Fruit fly (Drosophila melanogaster) whole organism, embryonic: ENCODE results near the gene CG11178.

Experiments
- Bteb2 ChIP-seq: fragments of 200-800 bp; sonication (Bioruptor generic); optimal IDR thresholded peaks from 2 replicates; lab custom pipeline; 2016; ENCODE audit warnings: missing biosample characterization, missing genetic modification characterization
- CG10959 ChIP-seq: fragments of 200-800 bp; sonication (Bioruptor generic); IDR thresholded peaks from 2 replicates; pipeline ENCODE4 v1.3.6; 2022; ENCODE audit warnings: missing biosample characterization, missing genetic modification characterization
- CG11504 ChIP-seq: fragments of 200-800 bp; sonication (Bioruptor generic); optimal IDR thresholded peaks from 3 replicates; lab custom pipeline; 2019; ENCODE audit warnings: missing biosample characterization, mild to moderate bottlenecking, missing genetic modification characterization, moderate library complexity
- CG12236 ChIP-seq: fragments of 200-800 bp; sonication (Bioruptor generic); optimal IDR thresholded peaks from 2 replicates; lab custom pipeline; 2016; ENCODE audit warnings: missing biosample characterization, missing genetic modification characterization
- CG12659 ChIP-seq: fragments of 200-800 bp; sonication (Bioruptor generic); optimal IDR thresholded peaks from 3 replicates; lab custom pipeline; 2017; ENCODE audit warnings: mild to moderate bottlenecking, missing biosample characterization, missing genetic modification reagents, missing genetic modification characterization
- CG13123 ChIP-seq: fragments of 200-800 bp; sonication (Bioruptor generic); optimal IDR thresholded peaks from 2 replicates; lab custom pipeline; 2016; ENCODE audit warnings: missing biosample characterization, missing genetic modification characterization
- CG13296 ChIP-seq: fragments of 200-800 bp; sonication (Bioruptor generic); optimal IDR thresholded peaks from 3 replicates; lab custom pipeline; 2018; ENCODE audit warnings: missing biosample characterization, mild to moderate bottlenecking, missing genetic modification characterization
- CG14667 ChIP-seq: fragments of 200-800 bp; sonication (Bioruptor generic); IDR thresholded peaks from 2 replicates; pipeline ENCODE4 v1.3.6; 2022; ENCODE audit warnings: missing biosample characterization, missing genetic modification characterization
- CG17328 ChIP-seq: fragments of 200-800 bp; sonication (Bioruptor generic); IDR thresholded peaks from 2 replicates; pipeline ENCODE4 v1.3.6; 2022; ENCODE audit warnings: missing biosample characterization, missing genetic modification characterization
- CG1792 ChIP-seq: fragments of 200-800 bp; sonication (Bioruptor generic); optimal IDR thresholded peaks from 2 replicates; lab custom pipeline; 2016; ENCODE audit warnings: missing biosample characterization, missing genetic modification characterization
- CG31224 ChIP-seq: fragments of 200-800 bp; sonication (Bioruptor generic); IDR thresholded peaks from 2 replicates; pipeline ENCODE4 v1.3.6; 2022; ENCODE audit warnings: missing biosample characterization, missing genetic modification characterization
- CG31441 ChIP-seq: fragments of 200-800 bp; sonication (Bioruptor generic); IDR thresholded peaks from 2 replicates; pipeline ENCODE4 v1.3.6; 2022; ENCODE audit warnings: missing biosample characterization, missing genetic modification characterization
- CG32772 ChIP-seq: fragments of 200-800 bp; sonication (Bioruptor generic); IDR thresholded peaks from 2 replicates; pipeline ENCODE4 v1.3.6; 2022; ENCODE audit warnings: missing biosample characterization, missing genetic modification characterization
- CG3847 ChIP-seq: fragments of 200-800 bp; sonication (Bioruptor generic); IDR thresholded peaks from 2 replicates; pipeline ENCODE4 v1.3.6; 2022; ENCODE audit warnings: missing biosample characterization, missing genetic modification characterization
- CG42726 ChIP-seq: fragments of 200-800 bp; sonication (Bioruptor generic); IDR thresholded peaks from 2 replicates; pipeline ENCODE4 v1.3.6; 2022; ENCODE audit warnings: missing biosample characterization, missing genetic modification characterization; ENCODE audit not compliant: partially characterized antibody
- CG4360 ChIP-seq: fragments of 200-800 bp; sonication (Bioruptor generic); IDR thresholded peaks from 2 replicates; pipeline ENCODE4 v1.3.6; 2022; ENCODE audit warnings: missing biosample characterization, missing genetic modification characterization
- CG6813 ChIP-seq: fragments of 200-800 bp; sonication (Bioruptor generic); optimal IDR thresholded peaks from 2 replicates; lab custom pipeline; 2017; ENCODE audit warnings: missing biosample characterization, missing genetic modification characterization, mild to moderate bottlenecking, moderate library complexity, missing genetic modification reagents
- CG7271 ChIP-seq: fragments of 200-800 bp; sonication (Bioruptor generic); optimal IDR thresholded peaks from 2 replicates; lab custom pipeline; 2018; ENCODE audit warnings: missing biosample characterization, mild to moderate bottlenecking, missing genetic modification characterization, moderate library complexity
- CG7928 ChIP-seq: fragments of 200-800 bp; sonication (Bioruptor generic); optimal IDR thresholded peaks from 2 replicates; lab custom pipeline; 2017; ENCODE audit warnings: missing biosample characterization, mild to moderate bottlenecking, missing genetic modification characterization
- CG8944 ChIP-seq: fragments of 200-800 bp; sonication (Bioruptor generic); optimal IDR thresholded peaks from 3 replicates; lab custom pipeline; 2016; ENCODE audit warnings: missing biosample characterization, missing genetic modification characterization
- Chrac-16 ChIP-seq: fragments of 200-800 bp; sonication (Bioruptor generic); optimal IDR thresholded peaks from 3 replicates; lab custom pipeline; 2016; ENCODE audit warnings: missing biosample characterization, missing genetic modification characterization
- Gsc ChIP-seq: fragments of 200-800 bp; sonication (Bioruptor generic); IDR thresholded peaks from 2 replicates; pipeline ENCODE4 v1.3.6; 2022; ENCODE audit warnings: missing biosample characterization, missing genetic modification characterization
- Gug ChIP-seq: fragments of 200-800 bp; sonication (Bioruptor generic); IDR thresholded peaks from 4 replicates; pipeline ENCODE4 v1.3.6; 2022; ENCODE audit warnings: missing biosample characterization, missing genetic modification characterization
- HLH3B ChIP-seq: fragments of 200-800 bp; sonication (Bioruptor generic); IDR thresholded peaks from 2 replicates; pipeline ENCODE4 v1.3.6; 2022; ENCODE audit warnings: missing biosample characterization, missing genetic modification characterization
- HmgD ChIP-seq: fragments of 200-800 bp; sonication (Bioruptor generic); optimal IDR thresholded peaks from 3 replicates; lab custom pipeline; 2016; ENCODE audit warnings: missing biosample characterization, missing genetic modification characterization
- Hr78 ChIP-seq, 2 experiments: fragments of 200-800 bp in 1 of 2; fragments of >200 bp in 1 of 2; sonication (Bioruptor generic) in 1 of 2; optimal IDR thresholded peaks; 2 replicates each; lab custom pipeline; 2017 to 2019; ENCODE audit warnings: missing biosample characterization in 2 of 2, missing genetic modification characterization in 2 of 2, mild to moderate bottlenecking in 1 of 2, moderate library complexity in 1 of 2
- MBD-R2 ChIP-seq: fragments of 200-800 bp; sonication (Bioruptor generic); IDR thresholded peaks from 2 replicates; pipeline ENCODE4 v1.3.6; 2022; ENCODE audit warnings: missing biosample characterization, missing genetic modification characterization
- NfI ChIP-seq: fragments of 200-800 bp; sonication (Bioruptor generic); optimal IDR thresholded peaks from 3 replicates; lab custom pipeline; 2018; ENCODE audit warnings: missing biosample characterization, mild to moderate bottlenecking, missing genetic modification characterization, moderate library complexity
- Opbp ChIP-seq: fragments of 200-800 bp; sonication (Bioruptor generic); IDR thresholded peaks from 3 replicates; pipeline ENCODE4 v1.3.6; 2022; ENCODE audit warnings: missing biosample characterization, missing genetic modification characterization; ENCODE audit not compliant: partially characterized antibody
- Trl ChIP-seq, 3 experiments: fragments of >200 bp in 2 of 3; fragments of 200-800 bp in 1 of 3; sonication (Bioruptor generic) in 1 of 3; optimal IDR thresholded peaks; 2 replicates in 1 of 3; 3 replicates in 2 of 3; lab custom pipeline; 2016 to 2017; ENCODE audit warnings: missing biosample characterization in 1 of 3, missing genetic modification characterization in 1 of 3
- Usf ChIP-seq: fragments of 200-800 bp; sonication (Bioruptor generic); optimal IDR thresholded peaks from 2 replicates; lab custom pipeline; 2017; ENCODE audit warnings: missing genotype, missing biosample characterization, missing genetic modification characterization
- Xrp1 ChIP-seq: fragments of 200-800 bp; sonication (Bioruptor generic); IDR thresholded peaks from 2 replicates; pipeline ENCODE4 v1.3.6; 2022; ENCODE audit warnings: missing biosample characterization, missing genetic modification characterization
- az2 ChIP-seq: fragments of 200-800 bp; sonication (Bioruptor generic); optimal IDR thresholded peaks from 3 replicates; lab custom pipeline; 2016; ENCODE audit warnings: missing biosample characterization, missing genetic modification characterization
- bcd ChIP-seq: fragments of 200-800 bp; sonication (Bioruptor generic); optimal IDR thresholded peaks from 2 replicates; lab custom pipeline; 2017; ENCODE audit warnings: missing biosample characterization, mild to moderate bottlenecking, missing genetic modification characterization
- btn ChIP-seq: fragments of 200-800 bp; sonication (Bioruptor generic); optimal IDR thresholded peaks from 2 replicates; lab custom pipeline; 2016; ENCODE audit warnings: missing biosample characterization, missing genetic modification characterization
- cad ChIP-seq: fragments of >200 bp; optimal IDR thresholded peaks from 2 replicates; lab custom pipeline; 2017; ENCODE audit warnings: missing biosample characterization, missing genetic modification characterization
- ci ChIP-seq: fragments of 200-800 bp; sonication (Bioruptor generic); IDR thresholded peaks from 3 replicates; pipeline ENCODE4 v1.3.6; 2022; ENCODE audit warnings: missing biosample characterization, missing genetic modification characterization
- ham ChIP-seq: fragments of 200-800 bp; sonication (Bioruptor generic); IDR thresholded peaks from 2 replicates; pipeline ENCODE4 v1.3.6; 2022; ENCODE audit warnings: missing biosample characterization, missing genetic modification characterization
- klu ChIP-seq: fragments of 200-800 bp; sonication (Bioruptor generic); IDR thresholded peaks from 2 replicates; pipeline ENCODE4 v1.3.6; 2022; ENCODE audit warnings: missing biosample characterization, missing genetic modification characterization
- mam ChIP-seq: fragments of 200-800 bp; sonication (Bioruptor generic); optimal IDR thresholded peaks from 3 replicates; lab custom pipeline; 2016; ENCODE audit warnings: missing biosample characterization, missing genetic modification characterization
- sd ChIP-seq: fragments of 200-800 bp; sonication (Bioruptor generic); optimal IDR thresholded peaks from 3 replicates; lab custom pipeline; 2018; ENCODE audit warnings: missing biosample characterization, mild to moderate bottlenecking, missing genetic modification characterization, moderate library complexity
- seq ChIP-seq: fragments of 200-800 bp; sonication (Bioruptor generic); IDR thresholded peaks from 2 replicates; pipeline ENCODE4 v1.3.6; 2022; ENCODE audit warnings: missing biosample characterization, missing genetic modification characterization
- slp2 ChIP-seq: fragments of 200-800 bp; sonication (Bioruptor generic); optimal IDR thresholded peaks from 2 replicates; lab custom pipeline; 2016; ENCODE audit warnings: missing biosample characterization, missing genetic modification characterization
- sob ChIP-seq: fragments of 200-800 bp; sonication (Bioruptor generic); IDR thresholded peaks from 2 replicates; pipeline ENCODE4 v1.3.6; 2022; ENCODE audit warnings: missing biosample characterization, missing genetic modification characterization
- sqz ChIP-seq: fragments of 200-800 bp; sonication (Bioruptor generic); optimal IDR thresholded peaks from 3 replicates; lab custom pipeline; 2018; ENCODE audit warnings: missing biosample characterization, mild to moderate bottlenecking, missing genetic modification characterization
- tap ChIP-seq: fragments of 200-800 bp; optimal IDR thresholded peaks from 3 replicates; lab custom pipeline; 2019; ENCODE audit warnings: missing biosample characterization, mild to moderate bottlenecking, missing genetic modification characterization, moderate library complexity
- tgo ChIP-seq: fragments of 200-800 bp; sonication (Bioruptor generic); IDR thresholded peaks from 3 replicates; pipeline ENCODE4 v1.3.6; 2022; ENCODE audit warnings: missing biosample characterization, missing genetic modification characterization
- toy ChIP-seq: fragments of 200-800 bp; sonication (Bioruptor generic); IDR thresholded peaks from 2 replicates; pipeline ENCODE4 v1.3.6; 2022; ENCODE audit warnings: missing biosample characterization, missing genetic modification characterization
- unc-4 ChIP-seq: fragments of 200-800 bp; sonication (Bioruptor generic); IDR thresholded peaks from 2 replicates; pipeline ENCODE4 v1.3.6; 2022; ENCODE audit warnings: missing biosample characterization, missing genetic modification characterization; ENCODE audit not compliant: partially characterized antibody
- unpg ChIP-seq: fragments of 200-800 bp; sonication (Bioruptor generic); optimal IDR thresholded peaks from 3 replicates; lab custom pipeline; 2018; ENCODE audit warnings: missing biosample characterization, mild to moderate bottlenecking, missing genetic modification characterization, moderate library complexity
- z ChIP-seq: fragments of 200-800 bp; sonication (Bioruptor generic); IDR thresholded peaks from 3 replicates; pipeline ENCODE4 v1.3.6; 2022; ENCODE audit warnings: missing biosample characterization, missing genetic modification characterization

CG11178 gene

DNA sequence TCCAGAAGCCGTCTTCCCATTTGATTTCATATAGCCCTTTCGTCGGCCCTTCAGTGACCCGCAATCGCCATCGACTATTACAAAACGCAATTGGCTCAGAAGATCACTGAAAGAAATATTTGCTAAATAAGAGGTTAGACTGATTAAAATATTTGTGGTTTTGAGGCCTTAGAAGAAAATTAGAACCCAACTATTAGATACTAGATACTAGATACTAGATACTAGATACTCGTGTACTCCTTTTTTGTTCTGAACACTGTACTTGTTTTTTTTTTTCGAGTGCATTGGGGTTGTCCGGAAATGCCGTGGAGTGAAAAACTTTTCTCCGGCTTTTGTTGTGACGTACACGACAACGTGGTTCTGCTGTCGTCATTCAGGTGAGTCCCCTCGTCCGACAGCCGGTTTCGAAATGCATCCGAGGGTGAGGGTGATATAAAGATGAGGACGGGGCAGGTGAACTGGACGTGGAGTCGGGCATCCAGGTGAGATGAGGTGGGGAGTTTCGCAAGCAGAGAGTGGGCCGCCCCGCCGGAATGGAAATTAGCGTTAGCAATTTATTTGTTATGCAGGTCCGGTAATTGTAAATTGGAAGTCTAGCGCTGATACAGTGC, 24.9 kb downstream of the CG11178 start (continued):
- TF ChIP-seq CG31224 (GFP tag; lab: Robert Waterston, UW): no peak
- no peak for TF ChIP-seq sd (tag; lab: Kevin White, UChicago)
- TF ChIP-seq Hr78 (GFP tag; optimal IDR thresholded peaks at IDR 0.05; lab: Kevin White, UChicago): no peak
- 0 out of 2 replicates have a peak, but pooled peaks have one; percentile 7 for TF ChIP-seq CG14667 (GFP tag; lab: Robert Waterston, UW)
- peak; percentile 46 for TF ChIP-seq unpg (GFP tag; lab: Kevin White, UChicago)
- no peak for TF ChIP-seq sqz
- TF ChIP-seq mam: peak; percentile 29
- no peak for TF ChIP-seq NfI (GFP tag; lab: Kevin White, UChicago)
- no peak for TF ChIP-seq CG13296
- no peak for TF ChIP-seq z (GFP tag; lab: Robert Waterston, UW)
- no peak for TF ChIP-seq Usf
- no peak for TF ChIP-seq MBD-R2 (GFP tag; lab: Robert Waterston, UW)
- peak; percentile 11 for TF ChIP-seq Chrac-16 (GFP tag; lab: Kevin White, UChicago)
- no peak for TF ChIP-seq CG13123 (GFP tag; lab: Kevin White, UChicago)
- no peak for TF ChIP-seq Gsc (GFP tag; lab: Robert Waterston, UW)
- no peak for TF ChIP-seq klu (GFP tag; lab: Robert Waterston, UW)
- TF ChIP-seq CG42726: no peak
- TF ChIP-seq ci (GFP tag; lab: Robert Waterston, UW): peak; percentile 53; the same call in 1 of the 3 replicates
- no peak for TF ChIP-seq CG7928 (GFP tag; lab: Kevin White, UChicago)
- TF ChIP-seq Trl (optimal IDR thresholded peaks at IDR 0.05; lab: Kevin White, UChicago): no peak
- TF ChIP-seq Trl (GFP tag; optimal IDR thresholded peaks at IDR 0.05; lab: Kevin White, UChicago): no peak
- TF ChIP-seq CG12236 (GFP tag; lab: Kevin White, UChicago): no peak
- peak; percentile 25 for TF ChIP-seq CG8944
- TF ChIP-seq seq (GFP tag; lab: Robert Waterston, UW): no peak
- TF ChIP-seq CG1792 (GFP tag; lab: Kevin White, UChicago): no peak
- TF ChIP-seq CG4360 (GFP tag; lab: Robert Waterston, UW): no peak
- TF ChIP-seq Opbp: no peak
- no peak for TF ChIP-seq ham (GFP tag; lab: Robert Waterston, UW)
- TF ChIP-seq Gug (GFP tag; lab: Robert Waterston, UW): no peak
- no peak for TF ChIP-seq tgo (GFP tag; lab: Robert Waterston, UW)
- TF ChIP-seq CG32772 (GFP tag; lab: Robert Waterston, UW): no peak
- peak; percentile 58 for TF ChIP-seq CG11504
- TF ChIP-seq toy: no peak
- no peak for TF ChIP-seq CG7271 (tag; lab: Kevin White, UChicago)
- no peak for TF ChIP-seq slp2
- TF ChIP-seq CG3847: no peak
- no peak for TF ChIP-seq HmgD (GFP tag; lab: Kevin White, UChicago)
- TF ChIP-seq CG10959 (GFP tag; lab: Robert Waterston, UW): no peak
- peak; percentile 1 for TF ChIP-seq CG12659
- no peak for TF ChIP-seq tap (tag; lab: Kevin White, UChicago)
- no peak for TF ChIP-seq CG6813 (GFP tag; lab: Kevin White, UChicago)
- TF ChIP-seq HLH3B (GFP tag; lab: Robert Waterston, UW): 0 out of 2 replicates have a peak, but pooled peaks have one; percentile 24
- no peak for TF ChIP-seq unc-4 (GFP tag; lab: Robert Waterston, UW)
- no peak for TF ChIP-seq cad
- no peak for TF ChIP-seq sob (GFP tag; lab: Robert Waterston, UW)
- peak; percentile 38; the same call in 1 of the 2 replicates for TF ChIP-seq CG31441 (GFP tag; lab: Robert Waterston, UW)
- no peak for TF ChIP-seq bcd
- TF ChIP-seq az2: peak; percentile 11
- no peak for TF ChIP-seq Bteb2
- TF ChIP-seq CG17328: 0 out of 2 replicates have a peak, but pooled peaks have one; percentile 7
- peak; percentile 60; the same call in 1 of the 2 replicates for TF ChIP-seq Xrp1 (GFP tag; lab: Robert Waterston, UW)
- no peak for TF ChIP-seq btn (GFP tag; lab: Kevin White, UChicago)
